Fruit fly (Drosophila melanogaster): ENCODE results near the gene Snx17.

The Snx17 gene

dm6 chr2L:10208799-10209794 lies 2.3 kb upstream of the Snx17 start, which contains the start of gene CG5731:
TSS of gene CG5731 (minus strand) at chr2L:10209744.
- TF ChIP-seq psq (optimal IDR thresholded peaks at IDR 0.05) (no peak), pan (optimal IDR thresholded peaks at IDR 0.05) (no peak), CG8478 (optimal IDR thresholded peaks at IDR 0.05) (no peak), EcR (GFP tag; optimal IDR thresholded peaks at IDR 0.05) (no peak), usp (GFP tag; optimal IDR thresholded peaks at IDR 0.05) (no peak), Dll (optimal IDR thresholded peaks at IDR 0.05) (no peak)

dm6 chr2L:10205940-10206339 lies 821 bp downstream of the Snx17 start:
- TF ChIP-seq EcR (GFP tag; optimal IDR thresholded peaks at IDR 0.05) (no peak), pan (optimal IDR thresholded peaks at IDR 0.05) (no peak), psq (optimal IDR thresholded peaks at IDR 0.05) (no peak), Dll (optimal IDR thresholded peaks at IDR 0.05) (no peak), usp (GFP tag; optimal IDR thresholded peaks at IDR 0.05) (no peak), CG8478 (optimal IDR thresholded peaks at IDR 0.05) (no peak)

- no peak for TF ChIP-seq psq (optimal IDR thresholded peaks at IDR 0.05)
- TF ChIP-seq pan (optimal IDR thresholded peaks at IDR 0.05), result no peak
- no peak for TF ChIP-seq Dll (optimal IDR thresholded peaks at IDR 0.05)
- TF ChIP-seq usp (GFP tag; optimal IDR thresholded peaks at IDR 0.05), result no peak
- no peak for TF ChIP-seq CG8478 (optimal IDR thresholded peaks at IDR 0.05)
- no peak for TF ChIP-seq EcR (GFP tag; optimal IDR thresholded peaks at IDR 0.05)
Observed at dm6 chr2L:10203933-10204509, 2.7 kb downstream of the Snx17 start, which contains the start of gene CG34159. TSS of gene CG34159 (minus strand) at chr2L:10204317.

- no peak for TF ChIP-seq EcR (GFP tag; optimal IDR thresholded peaks at IDR 0.05)
- TF ChIP-seq CG8478 (optimal IDR thresholded peaks at IDR 0.05), result no peak
- TF ChIP-seq psq (optimal IDR thresholded peaks at IDR 0.05), result no peak
- TF ChIP-seq pan (optimal IDR thresholded peaks at IDR 0.05), result no peak
- TF ChIP-seq usp (GFP tag; optimal IDR thresholded peaks at IDR 0.05), result no peak
- no peak for TF ChIP-seq Dll (optimal IDR thresholded peaks at IDR 0.05)
Observed at dm6 chr2L:10201743-10202142, 5.0 kb downstream of the Snx17 start.

- TF ChIP-seq psq (optimal IDR thresholded peaks at IDR 0.05) (no peak), pan (optimal IDR thresholded peaks at IDR 0.05) (no peak), CG8478 (optimal IDR thresholded peaks at IDR 0.05) (no peak), Dll (optimal IDR thresholded peaks at IDR 0.05) (no peak), usp (GFP tag; optimal IDR thresholded peaks at IDR 0.05) (no peak)
Observed at dm6 chr2L:10200847-10201246, 5.9 kb downstream of the Snx17 start, which contains the start of the genes Ripalpha and RpL7. TSS of gene Ripalpha (minus strand) at chr2L:10200974. TSS of gene RpL7 (plus strand) at chr2L:10201004.

- TF ChIP-seq psq (optimal IDR thresholded peaks at IDR 0.05), result no peak
- no peak for TF ChIP-seq CG8478 (optimal IDR thresholded peaks at IDR 0.05)
- TF ChIP-seq Dll (optimal IDR thresholded peaks at IDR 0.05), result no peak
- TF ChIP-seq EcR (GFP tag; optimal IDR thresholded peaks at IDR 0.05), result no peak
- TF ChIP-seq pan (optimal IDR thresholded peaks at IDR 0.05), result no peak
- no peak for TF ChIP-seq usp (GFP tag; optimal IDR thresholded peaks at IDR 0.05)
Observed at dm6 chr2L:10198911-10199310, 7.8 kb downstream of the Snx17 start, which contains the start of gene Sur. TSS of gene Sur (minus strand) at chr2L:10199117.

dm6 chr2L:10191396-10191795 lies 15.4 kb downstream of the Snx17 start, which contains the start of gene Fum4:
TSS of gene Fum4 (minus strand) at chr2L:10191496.
- no peak for TF ChIP-seq psq (optimal IDR thresholded peaks at IDR 0.05)
- TF ChIP-seq usp (GFP tag; optimal IDR thresholded peaks at IDR 0.05), result no peak
- no peak for TF ChIP-seq pan (optimal IDR thresholded peaks at IDR 0.05)
- no peak for TF ChIP-seq EcR (GFP tag; optimal IDR thresholded peaks at IDR 0.05)
- no peak for TF ChIP-seq CG8478 (optimal IDR thresholded peaks at IDR 0.05)
- no peak for TF ChIP-seq Dll (optimal IDR thresholded peaks at IDR 0.05)

- TF ChIP-seq usp (GFP tag; optimal IDR thresholded peaks at IDR 0.05) (no peak), Dll (optimal IDR thresholded peaks at IDR 0.05) (no peak), CG8478 (optimal IDR thresholded peaks at IDR 0.05) (no peak), psq (optimal IDR thresholded peaks at IDR 0.05) (no peak), EcR (GFP tag; optimal IDR thresholded peaks at IDR 0.05) (no peak), pan (optimal IDR thresholded peaks at IDR 0.05) (no peak)
Observed at dm6 chr2L:10180182-10180779, 26.5 kb downstream of the Snx17 start, which contains the start of gene CG44153. TSS of gene CG44153 (minus strand) at chr2L:10180256.

dm6 chr2L:10172402-10172801 lies 34.4 kb downstream of the Snx17 start, which contains the start of gene CG13137:
TSS of gene CG13137 (plus strand) at chr2L:10172702.
- no peak for TF ChIP-seq CG8478 (optimal IDR thresholded peaks at IDR 0.05)
- no peak for TF ChIP-seq pan (optimal IDR thresholded peaks at IDR 0.05)
- no peak for TF ChIP-seq EcR (GFP tag; optimal IDR thresholded peaks at IDR 0.05)
- TF ChIP-seq Dll (optimal IDR thresholded peaks at IDR 0.05), result no peak
- TF ChIP-seq usp (GFP tag; optimal IDR thresholded peaks at IDR 0.05), result no peak
- no peak for TF ChIP-seq psq (optimal IDR thresholded peaks at IDR 0.05)
